Fruit fly (Drosophila melanogaster) whole organism, embryonic: Measurements from ENCODE around the gene CG5541.

Experiments
- Atf3 ChIP-seq: fragments of 200-800 bp; sonication (Bioruptor generic); optimal IDR thresholded peaks from 3 replicates; lab custom pipeline; 2016; ENCODE audit warnings: missing biosample characterization, missing genetic modification characterization
- CG10209 ChIP-seq: fragments of 200-800 bp; sonication (Bioruptor generic); optimal IDR thresholded peaks from 3 replicates; lab custom pipeline; 2017; ENCODE audit warnings: missing biosample characterization, mild to moderate bottlenecking, missing genetic modification characterization, missing genetic modification reagents
- CG12769 ChIP-seq: fragments of 200-800 bp; sonication (Bioruptor generic); optimal IDR thresholded peaks from 2 replicates; lab custom pipeline; 2019; ENCODE audit warnings: missing biosample characterization, mild to moderate bottlenecking, missing genetic modification characterization, moderate library complexity
- CG16815 ChIP-seq: fragments of 200-800 bp; sonication (Bioruptor generic); optimal IDR thresholded peaks from 3 replicates; lab custom pipeline; 2017; ENCODE audit warnings: missing biosample characterization, mild to moderate bottlenecking, missing genetic modification characterization
- CG16863 ChIP-seq: fragments of 200-800 bp; sonication (Bioruptor generic); optimal IDR thresholded peaks from 3 replicates; lab custom pipeline; 2016; ENCODE audit warnings: missing biosample characterization, missing genetic modification characterization
- CG17612 ChIP-seq: fragments of 200-800 bp; sonication (Bioruptor generic); IDR thresholded peaks from 2 replicates; pipeline ENCODE4 v1.3.6; 2022; ENCODE audit warnings: missing biosample characterization, missing genetic modification characterization
- CG18619 ChIP-seq: fragments of 200-800 bp; sonication (Bioruptor generic); optimal IDR thresholded peaks from 3 replicates; lab custom pipeline; 2017; ENCODE audit warnings: missing biosample characterization, mild to moderate bottlenecking, missing genetic modification characterization
- CG2678 ChIP-seq: fragments of 200-800 bp; sonication (Bioruptor generic); optimal IDR thresholded peaks from 3 replicates; lab custom pipeline; 2019; ENCODE audit warnings: missing biosample characterization, mild to moderate bottlenecking, missing genetic modification characterization, moderate library complexity
- CG3407 ChIP-seq: fragments of 200-800 bp; sonication (Bioruptor generic); optimal IDR thresholded peaks from 2 replicates; lab custom pipeline; 2018; ENCODE audit warnings: missing biosample characterization, mild to moderate bottlenecking, missing genetic modification characterization
- CG34376 ChIP-seq: fragments of 200-800 bp; sonication (Bioruptor generic); optimal IDR thresholded peaks from 2 replicates; lab custom pipeline; 2018; ENCODE audit warnings: missing biosample characterization, mild to moderate bottlenecking, missing genetic modification characterization
- CG3838 ChIP-seq: fragments of 200-800 bp; sonication (Bioruptor generic); optimal IDR thresholded peaks from 3 replicates; lab custom pipeline; 2016; ENCODE audit warnings: missing biosample characterization, missing genetic modification characterization
- CG6813 ChIP-seq: fragments of 200-800 bp; sonication (Bioruptor generic); optimal IDR thresholded peaks from 2 replicates; lab custom pipeline; 2017; ENCODE audit warnings: missing biosample characterization, missing genetic modification characterization, mild to moderate bottlenecking, moderate library complexity, missing genetic modification reagents
- CG7745 ChIP-seq: fragments of 200-800 bp; sonication (Bioruptor generic); optimal IDR thresholded peaks from 2 replicates; lab custom pipeline; 2018; ENCODE audit warnings: missing biosample characterization, mild to moderate bottlenecking, missing genetic modification characterization, moderate library complexity
- CG7839 ChIP-seq: fragments of 200-800 bp; sonication (Bioruptor generic); optimal IDR thresholded peaks from 3 replicates; lab custom pipeline; 2018; ENCODE audit warnings: missing biosample characterization, mild to moderate bottlenecking, missing genetic modification characterization, moderate library complexity
- CG9215 ChIP-seq: fragments of 200-800 bp; sonication (Bioruptor generic); IDR thresholded peaks from 2 replicates; pipeline ENCODE4 v1.3.6; 2022; ENCODE audit warnings: missing biosample characterization, missing genetic modification characterization
- Drgx ChIP-seq: fragments of 200-800 bp; sonication (Bioruptor generic); IDR thresholded peaks from 2 replicates; pipeline ENCODE4 v1.3.6; 2022; ENCODE audit warnings: missing biosample characterization, missing genetic modification characterization
- E2f1 ChIP-seq: fragments of 200-800 bp; sonication (Bioruptor generic); IDR thresholded peaks from 2 replicates; pipeline ENCODE4 v1.3.6; 2022; ENCODE audit warnings: missing biosample characterization, missing genetic modification characterization
- Kr ChIP-seq: fragments of 200-800 bp; sonication (Bioruptor generic); optimal IDR thresholded peaks from 2 replicates; lab custom pipeline; 2017; ENCODE audit warnings: missing biosample characterization, mild to moderate bottlenecking, missing genetic modification characterization
- MESR4 ChIP-seq: fragments of 200-800 bp; sonication (Bioruptor generic); optimal IDR thresholded peaks from 2 replicates; lab custom pipeline; 2018; ENCODE audit warnings: missing biosample characterization, mild to moderate bottlenecking, missing genetic modification characterization, moderate library complexity
- Mad ChIP-seq: fragments of 200-800 bp; sonication (Bioruptor generic); optimal IDR thresholded peaks from 2 replicates; lab custom pipeline; 2016; ENCODE audit warnings: missing biosample characterization, missing genetic modification characterization
- NK7.1 ChIP-seq: fragments of 200-800 bp; sonication (Bioruptor generic); optimal IDR thresholded peaks from 3 replicates; lab custom pipeline; 2016; ENCODE audit warnings: missing biosample characterization, missing genetic modification characterization
- Nf-YC ChIP-seq: fragments of 200-800 bp; optimal IDR thresholded peaks from 3 replicates; lab custom pipeline; 2019; ENCODE audit warnings: missing biosample characterization, mild to moderate bottlenecking, missing genetic modification characterization, moderate library complexity
- Pdp1 ChIP-seq, 2 experiments: fragments of 200-800 bp; sonication (Bioruptor generic); optimal IDR thresholded peaks; 3 replicates each; lab custom pipeline; 2016; ENCODE audit warnings: missing biosample characterization in 2 of 2, missing genetic modification characterization in 2 of 2, mild to moderate bottlenecking in 1 of 2, moderate library complexity in 1 of 2
- Rx ChIP-seq: fragments of 200-800 bp; sonication (Bioruptor generic); IDR thresholded peaks from 2 replicates; pipeline ENCODE4 v1.3.6; 2022; ENCODE audit warnings: missing biosample characterization, missing genetic modification characterization
- bcd ChIP-seq: fragments of 200-800 bp; sonication (Bioruptor generic); optimal IDR thresholded peaks from 2 replicates; lab custom pipeline; 2017; ENCODE audit warnings: missing biosample characterization, mild to moderate bottlenecking, missing genetic modification characterization
- br ChIP-seq: fragments of >200 bp; optimal IDR thresholded peaks from 2 replicates; lab custom pipeline; 2017
- bsh ChIP-seq, 2 experiments: fragments of 200-800 bp; sonication (Bioruptor generic); optimal IDR thresholded peaks; 2 replicates each; lab custom pipeline; 2017 to 2018; ENCODE audit warnings: mild to moderate bottlenecking in 2 of 2, missing biosample characterization in 2 of 2, missing genetic modification characterization in 2 of 2, moderate library complexity in 1 of 2
- dmrt11E ChIP-seq: fragments of 200-800 bp; sonication (Bioruptor generic); optimal IDR thresholded peaks from 3 replicates; lab custom pipeline; 2018; ENCODE audit warnings: missing biosample characterization, mild to moderate bottlenecking, missing genetic modification characterization, moderate library complexity
- ewg ChIP-seq: fragments of 200-800 bp; sonication (Bioruptor generic); optimal IDR thresholded peaks from 3 replicates; lab custom pipeline; 2017; ENCODE audit warnings: mild to moderate bottlenecking, missing biosample characterization, missing genetic modification reagents, missing genetic modification characterization
- gcm ChIP-seq: fragments of 200-800 bp; sonication (Bioruptor generic); optimal IDR thresholded peaks from 2 replicates; lab custom pipeline; 2019; ENCODE audit warnings: missing biosample characterization, mild to moderate bottlenecking, missing genetic modification characterization, moderate library complexity
- hb ChIP-seq: fragments of 200-800 bp; sonication (Bioruptor generic); IDR thresholded peaks from 3 replicates; pipeline ENCODE4 v1.3.6; 2022; ENCODE audit warnings: missing biosample characterization, missing genetic modification characterization; ENCODE audit not compliant: partially characterized antibody
- hkb ChIP-seq, 2 experiments: fragments of 200-800 bp in 1 of 2; fragments of >200 bp in 1 of 2; sonication (Bioruptor generic) in 1 of 2; IDR thresholded peaks in 1 of 2; optimal IDR thresholded peaks in 1 of 2; 2 replicates each; pipeline versions ENCODE4 v1.3.6 to Lab custom; 2017 to 2022; ENCODE audit warnings: missing biosample characterization in 1 of 2, missing genetic modification characterization in 1 of 2
- ind ChIP-seq: fragments of 200-800 bp; sonication (Bioruptor generic); optimal IDR thresholded peaks from 3 replicates; lab custom pipeline; 2016; ENCODE audit warnings: missing biosample characterization, missing genetic modification characterization
- jigr1 ChIP-seq: fragments of 200-800 bp; sonication (Bioruptor generic); IDR thresholded peaks from 3 replicates; pipeline ENCODE4 v1.3.6; 2022; ENCODE audit warnings: missing biosample characterization, missing genetic modification characterization
- jing ChIP-seq: fragments of 200-800 bp; sonication (Bioruptor generic); optimal IDR thresholded peaks from 2 replicates; lab custom pipeline; 2018; ENCODE audit warnings: missing biosample characterization, mild to moderate bottlenecking, missing genetic modification characterization
- maf-S ChIP-seq: fragments of 200-800 bp; sonication (Bioruptor generic); optimal IDR thresholded peaks from 2 replicates; lab custom pipeline; 2016; ENCODE audit warnings: missing biosample characterization, missing genetic modification characterization
- nau ChIP-seq: fragments of 200-800 bp; sonication (Bioruptor generic); optimal IDR thresholded peaks from 3 replicates; lab custom pipeline; 2017; ENCODE audit warnings: missing biosample characterization, mild to moderate bottlenecking, missing genetic modification characterization, missing genetic modification reagents
- pan ChIP-seq, 4 experiments: fragments of >200 bp in 3 of 4; fragments of 200-800 bp in 1 of 4; sonication (Bioruptor generic) in 1 of 4; optimal IDR thresholded peaks in 3 of 4; IDR thresholded peaks in 1 of 4; 2 replicates each; pipeline versions ENCODE4 v1.3.6 to Lab custom; 2017 to 2022; ENCODE audit warnings: missing biosample characterization in 2 of 4, missing genetic modification characterization in 2 of 4, mixed read lengths in 1 of 4
- pfk ChIP-seq: fragments of 200-800 bp; sonication (Bioruptor generic); optimal IDR thresholded peaks from 2 replicates; lab custom pipeline; 2018; ENCODE audit warnings: missing biosample characterization, mild to moderate bottlenecking, missing genetic modification characterization, moderate library complexity
- rib ChIP-seq: fragments of 200-800 bp; sonication (Bioruptor generic); IDR thresholded peaks from 2 replicates; pipeline ENCODE4 v1.3.6; 2022; ENCODE audit warnings: missing biosample characterization, missing genetic modification characterization
- run ChIP-seq: fragments of 200-800 bp; sonication (Bioruptor generic); optimal IDR thresholded peaks from 3 replicates; lab custom pipeline; 2018; ENCODE audit warnings: missing biosample characterization, mild to moderate bottlenecking, missing genetic modification characterization
- shn ChIP-seq: fragments of 200-800 bp; sonication (Bioruptor generic); optimal IDR thresholded peaks from 3 replicates; lab custom pipeline; 2016; ENCODE audit warnings: missing biosample characterization, missing genetic modification characterization
- slbo ChIP-seq: fragments of 200-800 bp; sonication (Bioruptor generic); IDR thresholded peaks from 2 replicates; pipeline ENCODE4 v1.3.6; 2022; ENCODE audit warnings: missing biosample characterization, missing genetic modification characterization
- sna ChIP-seq: fragments of 200-800 bp; sonication (Bioruptor generic); IDR thresholded peaks from 2 replicates; pipeline ENCODE4 v1.3.6; 2022; ENCODE audit warnings: missing biosample characterization, missing genetic modification characterization; ENCODE audit not compliant: partially characterized antibody
- sr ChIP-seq: fragments of 200-800 bp; sonication (Bioruptor generic); IDR thresholded peaks from 3 replicates; pipeline ENCODE4 v1.3.6; 2022; ENCODE audit warnings: missing biosample characterization, missing genetic modification characterization
- stwl ChIP-seq: fragments of 200-800 bp; sonication (Bioruptor generic); optimal IDR thresholded peaks from 3 replicates; lab custom pipeline; 2018; ENCODE audit warnings: missing biosample characterization, mild to moderate bottlenecking, missing genetic modification characterization, moderate library complexity
- tgo ChIP-seq: fragments of 200-800 bp; sonication (Bioruptor generic); IDR thresholded peaks from 3 replicates; pipeline ENCODE4 v1.3.6; 2022; ENCODE audit warnings: missing biosample characterization, missing genetic modification characterization
- tio ChIP-seq: fragments of 200-800 bp; sonication (Bioruptor generic); optimal IDR thresholded peaks from 2 replicates; lab custom pipeline; 2017; ENCODE audit warnings: missing biosample characterization, missing genetic modification characterization, inconsistent platforms
- zen2 ChIP-seq: fragments of 200-800 bp; sonication (Bioruptor generic); IDR thresholded peaks from 3 replicates; pipeline ENCODE4 v1.3.6; 2022; ENCODE audit warnings: missing biosample characterization, missing genetic modification characterization; ENCODE audit not compliant: partially characterized antibody
- zfh1 ChIP-seq: fragments of 200-800 bp; sonication (Bioruptor generic); IDR thresholded peaks from 3 replicates; pipeline ENCODE4 v1.3.6; 2022; ENCODE audit warnings: missing biosample characterization, missing genetic modification characterization

Gene CG5541

DNA sequence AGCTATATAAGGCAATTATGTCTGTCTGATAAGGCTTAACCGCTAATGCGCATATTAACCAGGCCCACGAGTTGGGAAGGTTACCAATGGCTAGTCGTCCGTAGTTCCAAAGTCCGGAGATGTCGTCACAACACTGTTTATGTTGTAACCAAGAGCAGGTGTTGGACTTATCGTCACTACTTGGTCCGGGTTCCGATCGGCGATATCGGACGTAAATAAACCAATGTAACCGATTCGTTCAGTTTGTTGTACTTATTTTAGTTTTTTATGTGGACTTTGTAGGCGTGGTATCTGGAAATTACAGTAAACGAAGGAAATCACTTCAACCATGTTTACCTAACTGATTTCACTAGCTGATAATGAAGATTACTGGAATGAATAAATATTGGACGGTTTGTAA is 34.5 kb downstream of the CG5541 start (continued):
- TF ChIP-seq ewg (GFP tag; lab: Kevin White, UChicago) (no peak), hb (GFP tag; lab: Robert Waterston, UW) (no peak), Mad (GFP tag; lab: Kevin White, UChicago) (no peak), Atf3 (GFP tag; lab: Kevin White, UChicago) (no peak), Nf-YC (no peak), zen2 (GFP tag; lab: Robert Waterston, UW) (no peak), Pdp1 (GFP tag; optimal IDR thresholded peaks at IDR 0.05; lab: Kevin White, UChicago) (peak in 1 of 2 experiments; percentile 84), jigr1 (GFP tag; lab: Robert Waterston, UW) (no peak), pfk (GFP tag; lab: Kevin White, UChicago) (peak; percentile 18), jing (GFP tag; lab: Kevin White, UChicago) (no peak), NK7.1 (GFP tag; lab: Kevin White, UChicago) (no peak), run (tag; lab: Kevin White, UChicago) (peak; percentile 84), shn (GFP tag; lab: Kevin White, UChicago) (no peak), CG9215 (no peak), MESR4 (no peak), CG10209 (peak; percentile 14), maf-S (GFP tag; lab: Kevin White, UChicago) (no peak), stwl (no peak), br (lab: Kevin White, UChicago) (no peak), CG34376 (peak; percentile 74), nau (no peak), ind (GFP tag; lab: Kevin White, UChicago) (no peak), CG6813 (GFP tag; lab: Kevin White, UChicago) (peak; percentile 58), CG3838 (GFP tag; lab: Kevin White, UChicago) (no peak), pan (optimal IDR thresholded peaks at IDR 0.05; lab: Kevin White, UChicago) (no peak), pan (GFP tag; optimal IDR thresholded peaks at IDR 0.05 in 1 of 2, IDR thresholded peaks at IDR 0.05 in 1 of 2) (no peak), E2f1 (GFP tag; lab: Robert Waterston, UW) (no peak), bcd (GFP tag; lab: Kevin White, UChicago) (no peak), Kr (no peak), tio (GFP tag; lab: Kevin White, UChicago) (no peak), CG2678 (tag; lab: Kevin White, UChicago) (peak; percentile 32), rib (GFP tag; lab: Robert Waterston, UW) (no peak), CG17612 (GFP tag; lab: Robert Waterston, UW) (no peak), bsh (GFP tag; optimal IDR thresholded peaks at IDR 0.05; lab: Kevin White, UChicago) (peak in 1 of 2 experiments; percentile 32), CG7839 (tag; lab: Kevin White, UChicago) (no peak), Drgx (no peak), tgo (no peak), CG16863 (GFP tag; lab: Kevin White, UChicago) (no peak), Rx (GFP tag; lab: Robert Waterston, UW) (no peak), CG18619 (GFP tag; lab: Kevin White, UChicago) (no peak), zfh1 (GFP tag; lab: Robert Waterston, UW) (no peak), dmrt11E (tag; lab: Kevin White, UChicago) (peak; percentile 25), gcm (GFP tag; lab: Kevin White, UChicago) (peak; percentile 8), slbo (GFP tag; lab: Robert Waterston, UW) (no peak), CG16815 (GFP tag; lab: Kevin White, UChicago) (no peak), CG12769 (tag; lab: Kevin White, UChicago) (no peak), sna (GFP tag; lab: Robert Waterston, UW) (no peak), CG7745 (tag; lab: Kevin White, UChicago) (peak; percentile 55), hkb (optimal IDR thresholded peaks at IDR 0.05; lab: Kevin White, UChicago) (no peak), hkb (GFP tag; IDR thresholded peaks at IDR 0.05; lab: Robert Waterston, UW) (peak; percentile 42; the same call in 1 of the 2 replicates), sr (GFP tag; lab: Robert Waterston, UW) (no peak), CG3407 (GFP tag; lab: Kevin White, UChicago) (peak; percentile 15)
